Worm (Caenorhabditis elegans): ENCODE measurements around the gene K08H2.5.

- TF ChIP-seq mep-1 (tag; optimal IDR thresholded peaks at IDR 0.05) (no peak), ztf-11 (tag; optimal IDR thresholded peaks at IDR 0.05) (no peak), ZK546.5 (tag; optimal IDR thresholded peaks at IDR 0.05) (no peak), nhr-25 (tag; optimal IDR thresholded peaks at IDR 0.05; ENCODE audit: borderline replicate concordance, insufficient read depth) (no peak), jun-1 (tag; optimal IDR thresholded peaks at IDR 0.05) (no peak), Y105C5A.15 (GFP tag; IDR thresholded peaks at IDR 0.05) (no peak), duxl-1 (tag; optimal IDR thresholded peaks at IDR 0.05; ENCODE audit: poor library complexity) (no peak), fos-1 (tag; optimal IDR thresholded peaks at IDR 0.05) (no peak)
Observed at ce11 chrX:13232259-13232658, 9.9 kb downstream of the K08H2.5 start, which contains the start of gene bgnt-1.5.

Measured in whole organism, L4 larva.